Fruit fly (Drosophila melanogaster) whole organism, embryonic: ENCODE measurements around the gene CG7766.

Experiments used
- Ada2b ChIP-seq: fragments of 200-800 bp; sonication (Bioruptor generic); IDR thresholded peaks from 2 replicates; pipeline ENCODE4 v1.3.6; 2022; ENCODE audit warnings: missing biosample characterization, missing genetic modification characterization
- Awh ChIP-seq: fragments of 200-800 bp; sonication (Bioruptor generic); IDR thresholded peaks from 2 replicates; pipeline ENCODE4, ENCODE4 v1.3.6; 2022; ENCODE audit warnings: missing biosample characterization, missing genetic modification characterization
- B-H1 ChIP-seq: fragments of 200-800 bp; sonication (Bioruptor generic); IDR thresholded peaks from 3 replicates; pipeline ENCODE4 v1.3.6; 2022; ENCODE audit warnings: missing biosample characterization, missing genetic modification characterization
- CG10431 ChIP-seq: fragments of 200-800 bp; sonication (Bioruptor generic); optimal IDR thresholded peaks from 3 replicates; lab custom pipeline; 2018; ENCODE audit warnings: missing biosample characterization, mild to moderate bottlenecking, missing genetic modification characterization
- CG11723 ChIP-seq: fragments of 200-800 bp; sonication (Bioruptor generic); optimal IDR thresholded peaks from 2 replicates; lab custom pipeline; 2017; ENCODE audit warnings: missing biosample characterization, mild to moderate bottlenecking, missing genetic modification characterization
- CG12104 ChIP-seq: fragments of 200-800 bp; sonication (Bioruptor generic); optimal IDR thresholded peaks from 3 replicates; lab custom pipeline; 2016; ENCODE audit warnings: missing biosample characterization, missing genetic modification characterization
- CG12236 ChIP-seq: fragments of 200-800 bp; sonication (Bioruptor generic); optimal IDR thresholded peaks from 2 replicates; lab custom pipeline; 2016; ENCODE audit warnings: missing biosample characterization, missing genetic modification characterization
- CG15011 ChIP-seq: fragments of 200-800 bp; sonication (Bioruptor generic); optimal IDR thresholded peaks from 3 replicates; lab custom pipeline; 2018; ENCODE audit warnings: missing biosample characterization, mild to moderate bottlenecking, missing genetic modification characterization
- CG15073 ChIP-seq: fragments of 200-800 bp; sonication (Bioruptor generic); optimal IDR thresholded peaks from 2 replicates; lab custom pipeline; 2016; ENCODE audit warnings: missing biosample characterization, missing genetic modification characterization
- CG1529 ChIP-seq: fragments of 200-800 bp; sonication (Bioruptor generic); optimal IDR thresholded peaks from 3 replicates; lab custom pipeline; 2018; ENCODE audit warnings: missing biosample characterization, missing genetic modification characterization
- CG15601 ChIP-seq: fragments of 200-800 bp; sonication (Bioruptor generic); optimal IDR thresholded peaks from 3 replicates; lab custom pipeline; 2019; ENCODE audit warnings: missing biosample characterization, mild to moderate bottlenecking, missing genetic modification characterization, moderate library complexity
- CG1603 ChIP-seq: fragments of 200-800 bp; sonication (Bioruptor generic); optimal IDR thresholded peaks from 2 replicates; lab custom pipeline; 2019; ENCODE audit warnings: missing biosample characterization, mild to moderate bottlenecking, missing genetic modification characterization, moderate library complexity
- CG16813 ChIP-seq: fragments of 200-800 bp; sonication (Bioruptor generic); IDR thresholded peaks from 3 replicates; pipeline ENCODE4 v1.3.6; 2022; ENCODE audit warnings: missing biosample characterization, missing genetic modification characterization; ENCODE audit not compliant: partially characterized antibody
- CG17385 ChIP-seq: fragments of 200-800 bp; sonication (Bioruptor generic); optimal IDR thresholded peaks from 3 replicates; lab custom pipeline; 2018; ENCODE audit warnings: missing biosample characterization, mild to moderate bottlenecking, missing genetic modification characterization
- CG18011 ChIP-seq: fragments of 200-800 bp; sonication (Bioruptor generic); optimal IDR thresholded peaks from 2 replicates; lab custom pipeline; 2017; ENCODE audit warnings: missing biosample characterization, missing genetic modification characterization, mild to moderate bottlenecking, moderate library complexity, missing genotype
- CG5245 ChIP-seq: fragments of 200-800 bp; sonication (Bioruptor generic); optimal IDR thresholded peaks from 3 replicates; lab custom pipeline; 2016; ENCODE audit warnings: missing biosample characterization, missing genetic modification characterization
- CG6175 ChIP-seq: fragments of 200-800 bp; sonication (Bioruptor generic); IDR thresholded peaks from 3 replicates; pipeline ENCODE4 v1.3.6; 2022; ENCODE audit warnings: missing biosample characterization, missing genetic modification characterization
- CG6683 ChIP-seq: fragments of 200-800 bp; sonication (Bioruptor generic); optimal IDR thresholded peaks from 2 replicates; lab custom pipeline; 2017; ENCODE audit warnings: missing biosample characterization, mild to moderate bottlenecking, missing genetic modification characterization, missing genetic modification reagents
- CG6689 ChIP-seq: fragments of 200-800 bp; sonication (Bioruptor generic); IDR thresholded peaks from 2 replicates; pipeline ENCODE4 v1.3.6; 2022; ENCODE audit warnings: missing biosample characterization, missing genetic modification characterization
- CG7357 ChIP-seq: fragments of 200-800 bp; sonication (Bioruptor generic); IDR thresholded peaks from 3 replicates; pipeline ENCODE4 v1.3.6; 2022; ENCODE audit warnings: missing biosample characterization, missing genetic modification characterization
- CG8089 ChIP-seq: fragments of 200-800 bp; sonication (Bioruptor generic); optimal IDR thresholded peaks from 3 replicates; lab custom pipeline; 2016; ENCODE audit warnings: missing biosample characterization, missing genetic modification characterization
- CG9609 ChIP-seq: fragments of 200-800 bp; sonication (Bioruptor generic); optimal IDR thresholded peaks from 3 replicates; lab custom pipeline; 2016; ENCODE audit warnings: missing biosample characterization, missing genetic modification characterization
- CrebB ChIP-seq: fragments of 200-800 bp; sonication (Bioruptor generic); optimal IDR thresholded peaks from 3 replicates; lab custom pipeline; 2018; ENCODE audit warnings: missing biosample characterization, mild to moderate bottlenecking, missing genetic modification characterization
- Deaf1 ChIP-seq: fragments of 200-800 bp; optimal IDR thresholded peaks from 3 replicates; lab custom pipeline; 2019; ENCODE audit warnings: missing biosample characterization, mild to moderate bottlenecking, missing genetic modification characterization, moderate library complexity
- Dfd ChIP-seq, 2 experiments: fragments of >200 bp; optimal IDR thresholded peaks; 2 replicates each; lab custom pipeline; 2017; ENCODE audit warnings: missing biosample characterization in 2 of 2, missing genetic modification characterization in 2 of 2
- Hr39 ChIP-seq: fragments of >200 bp; optimal IDR thresholded peaks from 2 replicates; lab custom pipeline; 2017
- Lhr ChIP-seq: fragments of 200-800 bp; sonication (Bioruptor generic); optimal IDR thresholded peaks from 3 replicates; lab custom pipeline; 2017; ENCODE audit warnings: mild to moderate bottlenecking, missing biosample characterization, missing genetic modification reagents, missing genetic modification characterization
- MBD-R2 ChIP-seq: fragments of 200-800 bp; sonication (Bioruptor generic); IDR thresholded peaks from 2 replicates; pipeline ENCODE4 v1.3.6; 2022; ENCODE audit warnings: missing biosample characterization, missing genetic modification characterization
- Poxn ChIP-seq: fragments of 200-800 bp; sonication (Bioruptor generic); IDR thresholded peaks from 2 replicates; pipeline ENCODE4 v1.3.6; 2022; ENCODE audit warnings: missing biosample characterization, missing genetic modification characterization
- Sin3A ChIP-seq: fragments of >200 bp; optimal IDR thresholded peaks from 2 replicates; lab custom pipeline; 2018
- Sry-δ ChIP-seq: fragments of 200-800 bp; sonication (Bioruptor generic); optimal IDR thresholded peaks from 2 replicates; lab custom pipeline; 2016; ENCODE audit warnings: missing biosample characterization, missing genetic modification characterization
- YL-1 ChIP-seq: fragments of 200-800 bp; sonication (Bioruptor generic); optimal IDR thresholded peaks from 3 replicates; lab custom pipeline; 2017; ENCODE audit warnings: missing biosample characterization, mild to moderate bottlenecking, missing genetic modification characterization
- ab ChIP-seq: fragments of 200-800 bp; sonication (Bioruptor generic); optimal IDR thresholded peaks from 2 replicates; lab custom pipeline; 2016; ENCODE audit warnings: missing biosample characterization, missing genetic modification characterization
- ato ChIP-seq: fragments of 200-800 bp; sonication (Bioruptor generic); IDR thresholded peaks from 2 replicates; pipeline ENCODE4 v1.3.6; 2022; ENCODE audit warnings: missing biosample characterization, missing genetic modification characterization; ENCODE audit not compliant: partially characterized antibody
- bigmax ChIP-seq: fragments of 200-800 bp; sonication (Bioruptor generic); optimal IDR thresholded peaks from 2 replicates; lab custom pipeline; 2018; ENCODE audit warnings: missing biosample characterization, mild to moderate bottlenecking, missing genetic modification characterization
- caup ChIP-seq: fragments of 200-800 bp; sonication (Bioruptor generic); optimal IDR thresholded peaks from 3 replicates; lab custom pipeline; 2017; ENCODE audit warnings: missing biosample characterization, mild to moderate bottlenecking, missing genetic modification characterization, moderate library complexity; ENCODE audit not compliant: severe bottlenecking
- crol ChIP-seq: fragments of 200-800 bp; sonication (Bioruptor generic); IDR thresholded peaks from 2 replicates; pipeline ENCODE4 v1.3.6; 2022; ENCODE audit warnings: missing biosample characterization, missing genetic modification characterization
- crp ChIP-seq, 2 experiments: fragments of 200-800 bp; sonication (Bioruptor generic); optimal IDR thresholded peaks; 2 replicates in 1 of 2; 3 replicates in 1 of 2; lab custom pipeline; 2017; ENCODE audit warnings: missing biosample characterization in 2 of 2, missing genetic modification characterization in 2 of 2, mild to moderate bottlenecking in 1 of 2, moderate library complexity in 1 of 2
- dpn ChIP-seq, 2 experiments: fragments of 200-800 bp; sonication (Bioruptor generic); optimal IDR thresholded peaks; 3 replicates each; lab custom pipeline; 2016; ENCODE audit warnings: missing biosample characterization in 2 of 2, missing genetic modification characterization in 2 of 2
- dysf ChIP-seq: fragments of 200-800 bp; sonication (Bioruptor generic); IDR thresholded peaks from 3 replicates; pipeline ENCODE4 v1.3.6; 2022; ENCODE audit warnings: missing biosample characterization, missing genetic modification characterization
- fu2 ChIP-seq: fragments of 200-800 bp; sonication (Bioruptor generic); optimal IDR thresholded peaks from 2 replicates; lab custom pipeline; 2016; ENCODE audit warnings: missing biosample characterization, missing genetic modification characterization
- gro ChIP-seq: fragments of 200-800 bp; sonication (Bioruptor generic); optimal IDR thresholded peaks from 2 replicates; lab custom pipeline; 2016; ENCODE audit warnings: missing biosample characterization, missing genetic modification characterization
- ham ChIP-seq: fragments of 200-800 bp; sonication (Bioruptor generic); IDR thresholded peaks from 2 replicates; pipeline ENCODE4 v1.3.6; 2022; ENCODE audit warnings: missing biosample characterization, missing genetic modification characterization
- kay ChIP-seq: fragments of 200-800 bp; sonication (Bioruptor generic); optimal IDR thresholded peaks from 2 replicates; lab custom pipeline; 2016; ENCODE audit warnings: missing biosample characterization, missing genetic modification characterization
- lola ChIP-seq, 3 experiments: fragments of >200 bp in 2 of 3; fragments of 200-800 bp in 1 of 3; sonication (Bioruptor generic) in 1 of 3; optimal IDR thresholded peaks; 2 replicates each; lab custom pipeline; 2017 to 2019; ENCODE audit warnings: missing biosample characterization in 3 of 3, missing genetic modification characterization in 3 of 3, mild to moderate bottlenecking in 1 of 3, moderate library complexity in 1 of 3
- peb ChIP-seq: fragments of 200-800 bp; sonication (Bioruptor generic); IDR thresholded peaks from 2 replicates; pipeline ENCODE4 v1.3.6; 2022; ENCODE audit warnings: missing biosample characterization, missing genetic modification characterization
- sc ChIP-seq, 3 experiments: fragments of >200 bp in 2 of 3; fragments of 200-800 bp in 1 of 3; sonication (Bioruptor generic) in 1 of 3; optimal IDR thresholded peaks; 2 replicates in 2 of 3; 3 replicates in 1 of 3; lab custom pipeline; 2017; ENCODE audit warnings: mild to moderate bottlenecking in 1 of 3, missing biosample characterization in 1 of 3, missing genetic modification characterization in 1 of 3, missing genetic modification reagents in 1 of 3
- scrt ChIP-seq: fragments of 200-800 bp; sonication (Bioruptor generic); optimal IDR thresholded peaks from 2 replicates; lab custom pipeline; 2018; ENCODE audit warnings: missing biosample characterization, mild to moderate bottlenecking, missing genetic modification characterization, moderate library complexity
- sima ChIP-seq: fragments of 200-800 bp; sonication (Bioruptor generic); optimal IDR thresholded peaks from 2 replicates; lab custom pipeline; 2016; ENCODE audit warnings: missing biosample characterization, missing genetic modification characterization
- unc-4 ChIP-seq: fragments of 200-800 bp; sonication (Bioruptor generic); IDR thresholded peaks from 2 replicates; pipeline ENCODE4 v1.3.6; 2022; ENCODE audit warnings: missing biosample characterization, missing genetic modification characterization; ENCODE audit not compliant: partially characterized antibody
- vfl ChIP-seq: fragments of 200-800 bp; sonication (Bioruptor generic); optimal IDR thresholded peaks from 2 replicates; lab custom pipeline; 2016; ENCODE audit warnings: missing biosample characterization, missing genetic modification characterization

Gene CG7766

DNA sequence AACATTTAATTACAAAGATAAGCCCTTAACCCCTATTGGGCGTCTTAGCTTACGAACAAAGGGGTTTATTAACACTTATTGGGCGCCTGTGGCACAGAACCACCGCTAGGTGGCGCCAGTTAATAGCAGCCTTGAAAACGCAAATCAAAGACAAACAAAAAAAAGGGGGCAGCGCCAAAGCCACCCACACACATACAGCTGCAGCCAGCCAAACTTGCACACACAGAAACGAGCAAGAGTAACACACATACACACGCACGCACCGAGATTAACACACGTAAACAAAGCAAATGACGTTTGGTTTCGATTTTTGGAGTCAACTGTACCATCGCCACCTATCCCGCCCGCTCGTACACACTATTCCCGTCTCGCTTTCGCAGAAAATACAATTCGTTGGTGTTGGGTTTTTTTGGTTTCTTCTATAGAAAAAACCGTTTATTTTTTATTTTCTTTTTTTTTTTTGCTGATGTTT is 48.6 kb upstream of the CG7766 start:
- no peak for TF ChIP-seq ab (GFP tag; lab: Kevin White, UChicago)
- TF ChIP-seq CG16813 (GFP tag; lab: Robert Waterston, UW) = no peak
- no peak for TF ChIP-seq B-H1 (GFP tag; lab: Robert Waterston, UW)
- no peak for TF ChIP-seq Ada2b
- TF ChIP-seq Lhr = no peak
- TF ChIP-seq Awh (GFP tag; lab: Robert Waterston, UW) = no peak; the same call in 1 of the 2 replicates
- no peak for TF ChIP-seq ham
- TF ChIP-seq Poxn (GFP tag; lab: Robert Waterston, UW) = no peak
- peak; percentile 58 for TF ChIP-seq YL-1 (GFP tag; lab: Kevin White, UChicago)
- TF ChIP-seq CrebB (tag; lab: Kevin White, UChicago) = peak; percentile 12
- peak; percentile 34; the same call in 1 of the 3 replicates for TF ChIP-seq dysf (GFP tag; lab: Robert Waterston, UW)
- no peak for TF ChIP-seq crol (GFP tag; lab: Robert Waterston, UW)
- peak; percentile 24 for TF ChIP-seq CG15601
- no peak for TF ChIP-seq CG6683 (GFP tag; lab: Kevin White, UChicago)
- TF ChIP-seq unc-4 = 0 out of 2 replicates have a peak, but pooled peaks have one; percentile 23
- TF ChIP-seq CG11723 (GFP tag; lab: Kevin White, UChicago) = no peak
- TF ChIP-seq gro (GFP tag; lab: Kevin White, UChicago) = no peak
- TF ChIP-seq CG18011 (GFP tag; lab: Kevin White, UChicago) = peak; percentile 13
- no peak for TF ChIP-seq Hr39 (lab: Kevin White, UChicago)
- TF ChIP-seq CG6689 (GFP tag; lab: Robert Waterston, UW) = no peak
- TF ChIP-seq CG9609 (GFP tag; lab: Kevin White, UChicago) = no peak
- peak; percentile 9 to 24 for TF ChIP-seq dpn (GFP tag; optimal IDR thresholded peaks at IDR 0.05; lab: Kevin White, UChicago)
- no peak for TF ChIP-seq CG17385 (GFP tag; lab: Kevin White, UChicago)
- no peak for TF ChIP-seq vfl (GFP tag; lab: Kevin White, UChicago)
- TF ChIP-seq CG7357 (GFP tag; lab: Robert Waterston, UW) = no peak
- TF ChIP-seq sc (optimal IDR thresholded peaks at IDR 0.05; lab: Kevin White, UChicago) = no peak
- no peak for TF ChIP-seq sc (GFP tag; optimal IDR thresholded peaks at IDR 0.05; lab: Kevin White, UChicago)
- TF ChIP-seq Sin3A = no peak
- TF ChIP-seq peb = no peak
- TF ChIP-seq CG5245 = no peak
- no peak for TF ChIP-seq bigmax (GFP tag; lab: Kevin White, UChicago)
- peak; percentile 12 for TF ChIP-seq scrt (GFP tag; lab: Kevin White, UChicago)
- peak; percentile 31 for TF ChIP-seq MBD-R2
- TF ChIP-seq fu2 = no peak
- TF ChIP-seq Dfd (GFP tag; optimal IDR thresholded peaks at IDR 0.05; lab: Kevin White, UChicago) = no peak
- no peak for TF ChIP-seq caup (GFP tag; lab: Kevin White, UChicago)
- peak; percentile 50 for TF ChIP-seq Deaf1 (tag; lab: Kevin White, UChicago)
- TF ChIP-seq kay (GFP tag; lab: Kevin White, UChicago) = no peak
- no peak for TF ChIP-seq CG15073
- no peak for TF ChIP-seq CG1529 (GFP tag; lab: Kevin White, UChicago)
- peak; percentile 14 for TF ChIP-seq CG8089
- TF ChIP-seq CG15011 = no peak
- TF ChIP-seq CG12236 (GFP tag; lab: Kevin White, UChicago) = no peak
- peak; percentile 24 for TF ChIP-seq CG12104
- TF ChIP-seq CG10431 (GFP tag; lab: Kevin White, UChicago) = peak; percentile 16
- no peak for TF ChIP-seq sima (GFP tag; lab: Kevin White, UChicago)
- TF ChIP-seq CG6175 = 0 out of 3 replicates have a peak, but pooled peaks have one; percentile 38
- peak; percentile 7 for TF ChIP-seq Sry-δ (GFP tag; lab: Kevin White, UChicago)
- TF ChIP-seq ato (GFP tag; lab: Robert Waterston, UW) = no peak
- TF ChIP-seq CG1603 = peak; percentile 15
- no peak for TF ChIP-seq lola (GFP tag; optimal IDR thresholded peaks at IDR 0.05; lab: Kevin White, UChicago)
- no peak for TF ChIP-seq crp (GFP tag; optimal IDR thresholded peaks at IDR 0.05; lab: Kevin White, UChicago)
